Fruit fly (Drosophila melanogaster) whole organism, embryonic: ENCODE results near the gene Mms19.
A peak's percentile ranks its signal among the peaks of the same experiment; 100 is the strongest.

Source experiments
- Abd-B ChIP-seq: fragments of 200-800 bp; sonication (Bioruptor generic); optimal IDR thresholded peaks from 2 replicates; lab custom pipeline; 2018; ENCODE audit warnings: missing biosample characterization, mild to moderate bottlenecking, missing genetic modification characterization, moderate library complexity
- BEAF-32 ChIP-seq: fragments of 200-800 bp; sonication (Bioruptor generic); optimal IDR thresholded peaks from 3 replicates; lab custom pipeline; 2017; ENCODE audit warnings: missing biosample characterization, missing genetic modification characterization, mild to moderate bottlenecking, moderate library complexity, missing genetic modification reagents
- CG10654 ChIP-seq: fragments of 200-800 bp; sonication (Bioruptor generic); optimal IDR thresholded peaks from 2 replicates; lab custom pipeline; 2016; ENCODE audit warnings: missing biosample characterization, missing genetic modification characterization
- CG11504 ChIP-seq: fragments of 200-800 bp; sonication (Bioruptor generic); optimal IDR thresholded peaks from 3 replicates; lab custom pipeline; 2019; ENCODE audit warnings: missing biosample characterization, mild to moderate bottlenecking, missing genetic modification characterization, moderate library complexity
- CG12155 ChIP-seq: fragments of 200-800 bp; sonication (Bioruptor generic); optimal IDR thresholded peaks from 3 replicates; lab custom pipeline; 2016; ENCODE audit warnings: missing biosample characterization, missing genetic modification characterization
- CG12769 ChIP-seq: fragments of 200-800 bp; sonication (Bioruptor generic); optimal IDR thresholded peaks from 2 replicates; lab custom pipeline; 2019; ENCODE audit warnings: missing biosample characterization, mild to moderate bottlenecking, missing genetic modification characterization, moderate library complexity
- CG12942 ChIP-seq: fragments of 200-800 bp; sonication (Bioruptor generic); optimal IDR thresholded peaks from 3 replicates; lab custom pipeline; 2016; ENCODE audit warnings: missing biosample characterization, missing genetic modification characterization
- CG14667 ChIP-seq: fragments of 200-800 bp; sonication (Bioruptor generic); IDR thresholded peaks from 2 replicates; pipeline ENCODE4 v1.3.6; 2022; ENCODE audit warnings: missing biosample characterization, missing genetic modification characterization
- CG15073 ChIP-seq: fragments of 200-800 bp; sonication (Bioruptor generic); optimal IDR thresholded peaks from 2 replicates; lab custom pipeline; 2016; ENCODE audit warnings: missing biosample characterization, missing genetic modification characterization
- CG17359 ChIP-seq: fragments of 200-800 bp; sonication (Bioruptor generic); optimal IDR thresholded peaks from 3 replicates; lab custom pipeline; 2018; ENCODE audit warnings: missing biosample characterization, mild to moderate bottlenecking, missing genetic modification characterization, moderate library complexity
- CG17361 ChIP-seq: fragments of 200-800 bp; sonication (Bioruptor generic); IDR thresholded peaks from 3 replicates; pipeline ENCODE4 v1.3.6; 2022; ENCODE audit warnings: missing biosample characterization, missing genetic modification characterization
- CG1832 ChIP-seq: fragments of 200-800 bp; sonication (Bioruptor generic); optimal IDR thresholded peaks from 2 replicates; lab custom pipeline; 2017; ENCODE audit warnings: missing biosample characterization, mild to moderate bottlenecking, missing genetic modification characterization, inconsistent platforms
- CG32767 ChIP-seq: fragments of 200-800 bp; sonication (Bioruptor generic); IDR thresholded peaks from 2 replicates; pipeline ENCODE4 v1.3.6; 2022; ENCODE audit warnings: missing biosample characterization, missing genetic modification characterization
- CG34224 ChIP-seq: fragments of 200-800 bp; sonication (Bioruptor generic); IDR thresholded peaks from 3 replicates; pipeline ENCODE4 v1.3.6; 2022; ENCODE audit warnings: missing biosample characterization, missing genetic modification characterization; ENCODE audit not compliant: partially characterized antibody
- CG34422 ChIP-seq: fragments of 200-800 bp; sonication (Bioruptor generic); IDR thresholded peaks from 3 replicates; pipeline ENCODE4 v1.3.6; 2022; ENCODE audit warnings: missing biosample characterization, missing genetic modification characterization
- CG4424 ChIP-seq: fragments of 200-800 bp; sonication (Bioruptor generic); optimal IDR thresholded peaks from 3 replicates; lab custom pipeline; 2016; ENCODE audit warnings: missing biosample characterization, missing genetic modification characterization
- CG7271 ChIP-seq: fragments of 200-800 bp; sonication (Bioruptor generic); optimal IDR thresholded peaks from 2 replicates; lab custom pipeline; 2018; ENCODE audit warnings: missing biosample characterization, mild to moderate bottlenecking, missing genetic modification characterization, moderate library complexity
- CG9797 ChIP-seq: fragments of 200-800 bp; sonication (Bioruptor generic); optimal IDR thresholded peaks from 3 replicates; lab custom pipeline; 2018; ENCODE audit warnings: missing biosample characterization, mild to moderate bottlenecking, missing genetic modification characterization
- CTCF ChIP-seq: fragments of 200-800 bp; sonication (Bioruptor generic); optimal IDR thresholded peaks from 2 replicates; lab custom pipeline; 2017; ENCODE audit warnings: missing biosample characterization, mild to moderate bottlenecking, missing genetic modification characterization, moderate library complexity
- Dek ChIP-seq: fragments of 200-800 bp; sonication (Bioruptor generic); optimal IDR thresholded peaks from 3 replicates; lab custom pipeline; 2019; ENCODE audit warnings: missing biosample characterization, mild to moderate bottlenecking, missing genetic modification characterization, moderate library complexity
- Dll ChIP-seq: fragments of 200-800 bp; sonication (Bioruptor generic); IDR thresholded peaks from 4 replicates; pipeline ENCODE4 v1.3.6; 2022; ENCODE audit warnings: missing biosample characterization, missing genetic modification characterization; ENCODE audit not compliant: partially characterized antibody
- Ets65A ChIP-seq: fragments of 200-800 bp; sonication (Bioruptor generic); peaks from one replicate; lab custom pipeline; 2016; ENCODE audit warnings: missing biosample characterization, missing genetic modification characterization
- HmgD ChIP-seq: fragments of 200-800 bp; sonication (Bioruptor generic); optimal IDR thresholded peaks from 3 replicates; lab custom pipeline; 2016; ENCODE audit warnings: missing biosample characterization, missing genetic modification characterization
- Hr39 ChIP-seq: fragments of >200 bp; optimal IDR thresholded peaks from 2 replicates; lab custom pipeline; 2017
- Kr ChIP-seq: fragments of 200-800 bp; sonication (Bioruptor generic); optimal IDR thresholded peaks from 2 replicates; lab custom pipeline; 2017; ENCODE audit warnings: missing biosample characterization, mild to moderate bottlenecking, missing genetic modification characterization
- MESR4 ChIP-seq: fragments of 200-800 bp; sonication (Bioruptor generic); optimal IDR thresholded peaks from 2 replicates; lab custom pipeline; 2018; ENCODE audit warnings: missing biosample characterization, mild to moderate bottlenecking, missing genetic modification characterization, moderate library complexity
- NC2α ChIP-seq: fragments of 200-800 bp; sonication (Bioruptor generic); optimal IDR thresholded peaks from 2 replicates; lab custom pipeline; 2016; ENCODE audit warnings: missing biosample characterization, missing genetic modification characterization
- Opbp ChIP-seq: fragments of 200-800 bp; sonication (Bioruptor generic); IDR thresholded peaks from 3 replicates; pipeline ENCODE4 v1.3.6; 2022; ENCODE audit warnings: missing biosample characterization, missing genetic modification characterization; ENCODE audit not compliant: partially characterized antibody
- Sry-β ChIP-seq: fragments of 200-800 bp; sonication (Bioruptor generic); optimal IDR thresholded peaks from 2 replicates; lab custom pipeline; 2018; ENCODE audit warnings: missing biosample characterization, mild to moderate bottlenecking, missing genetic modification characterization, moderate library complexity
- Sry-δ ChIP-seq: fragments of 200-800 bp; sonication (Bioruptor generic); optimal IDR thresholded peaks from 2 replicates; lab custom pipeline; 2016; ENCODE audit warnings: missing biosample characterization, missing genetic modification characterization
- Trl ChIP-seq, 3 experiments: fragments of >200 bp in 2 of 3; fragments of 200-800 bp in 1 of 3; sonication (Bioruptor generic) in 1 of 3; optimal IDR thresholded peaks; 2 replicates in 1 of 3; 3 replicates in 2 of 3; lab custom pipeline; 2016 to 2017; ENCODE audit warnings: missing biosample characterization in 1 of 3, missing genetic modification characterization in 1 of 3
- amos ChIP-seq: fragments of 200-800 bp; sonication (Bioruptor generic); IDR thresholded peaks from 2 replicates; pipeline ENCODE4 v1.3.6; 2022; ENCODE audit warnings: missing biosample characterization, missing genetic modification characterization; ENCODE audit not compliant: partially characterized antibody
- bbx ChIP-seq: fragments of 200-800 bp; sonication (Bioruptor generic); IDR thresholded peaks from 2 replicates; pipeline ENCODE4 v1.3.6; 2022; ENCODE audit warnings: missing biosample characterization, missing genetic modification characterization; ENCODE audit not compliant: partially characterized antibody
- chm ChIP-seq: fragments of 200-800 bp; sonication (Bioruptor generic); IDR thresholded peaks from 2 replicates; pipeline ENCODE4 v1.3.6; 2022; ENCODE audit warnings: missing biosample characterization, missing genetic modification characterization
- dm ChIP-seq: fragments of 200-800 bp; sonication (Bioruptor generic); optimal IDR thresholded peaks from 3 replicates; lab custom pipeline; 2016; ENCODE audit warnings: missing biosample characterization, missing genetic modification characterization
- grn ChIP-seq: fragments of 200-800 bp; sonication (Bioruptor generic); optimal IDR thresholded peaks from 3 replicates; lab custom pipeline; 2017; ENCODE audit warnings: missing biosample characterization, missing genetic modification characterization
- insv ChIP-seq, 2 experiments: fragments of 200-800 bp; sonication (Bioruptor generic); optimal IDR thresholded peaks; 3 replicates each; lab custom pipeline; 2016 to 2018; ENCODE audit warnings: missing biosample characterization in 2 of 2, missing genetic modification characterization in 2 of 2
- ken ChIP-seq: fragments of 200-800 bp; sonication (Bioruptor generic); IDR thresholded peaks from 3 replicates; pipeline ENCODE4 v1.3.6; 2022; ENCODE audit warnings: missing biosample characterization, missing genetic modification characterization
- kni ChIP-seq: fragments of 200-800 bp; sonication (Bioruptor generic); optimal IDR thresholded peaks from 3 replicates; lab custom pipeline; 2017; ENCODE audit warnings: mild to moderate bottlenecking, missing biosample characterization, missing genetic modification reagents, missing genetic modification characterization
- nerfin-1 ChIP-seq: fragments of 200-800 bp; sonication (Bioruptor generic); optimal IDR thresholded peaks from 3 replicates; lab custom pipeline; 2019; ENCODE audit warnings: missing biosample characterization, mild to moderate bottlenecking, missing genetic modification characterization, moderate library complexity
- onecut ChIP-seq: fragments of 200-800 bp; sonication (Bioruptor generic); IDR thresholded peaks from 2 replicates; pipeline ENCODE4 v1.3.6; 2022; ENCODE audit warnings: missing biosample characterization, missing genetic modification characterization
- pros ChIP-seq: fragments of 200-800 bp; sonication (Bioruptor generic); optimal IDR thresholded peaks from 3 replicates; lab custom pipeline; 2019; ENCODE audit warnings: missing biosample characterization, mild to moderate bottlenecking, missing genetic modification characterization, moderate library complexity
- pzg ChIP-seq: fragments of 200-800 bp; sonication (Bioruptor generic); optimal IDR thresholded peaks from 3 replicates; lab custom pipeline; 2018; ENCODE audit warnings: missing biosample characterization, mild to moderate bottlenecking, missing genetic modification characterization, moderate library complexity
- sd ChIP-seq: fragments of 200-800 bp; sonication (Bioruptor generic); optimal IDR thresholded peaks from 3 replicates; lab custom pipeline; 2018; ENCODE audit warnings: missing biosample characterization, mild to moderate bottlenecking, missing genetic modification characterization, moderate library complexity
- sna ChIP-seq: fragments of 200-800 bp; sonication (Bioruptor generic); IDR thresholded peaks from 2 replicates; pipeline ENCODE4 v1.3.6; 2022; ENCODE audit warnings: missing biosample characterization, missing genetic modification characterization; ENCODE audit not compliant: partially characterized antibody
- stc ChIP-seq: fragments of 200-800 bp; sonication (Bioruptor generic); IDR thresholded peaks from 2 replicates; pipeline ENCODE4 v1.3.6; 2022; ENCODE audit warnings: missing biosample characterization, missing genetic modification characterization
- unc-4 ChIP-seq: fragments of 200-800 bp; sonication (Bioruptor generic); IDR thresholded peaks from 2 replicates; pipeline ENCODE4 v1.3.6; 2022; ENCODE audit warnings: missing biosample characterization, missing genetic modification characterization; ENCODE audit not compliant: partially characterized antibody
- unpg ChIP-seq: fragments of 200-800 bp; sonication (Bioruptor generic); optimal IDR thresholded peaks from 3 replicates; lab custom pipeline; 2018; ENCODE audit warnings: missing biosample characterization, mild to moderate bottlenecking, missing genetic modification characterization, moderate library complexity
- zen2 ChIP-seq: fragments of 200-800 bp; sonication (Bioruptor generic); IDR thresholded peaks from 3 replicates; pipeline ENCODE4 v1.3.6; 2022; ENCODE audit warnings: missing biosample characterization, missing genetic modification characterization; ENCODE audit not compliant: partially characterized antibody

Gene Mms19

dm6 chr3R:5216308-5216765 lies 16.0 kb upstream of the Mms19 start:
- TF ChIP-seq Dll (GFP tag; lab: Robert Waterston, UW) (0 out of 4 replicates have a peak, but pooled peaks have one; percentile 16), CG1832 (GFP tag; lab: Kevin White, UChicago) (peak; percentile 71), nerfin-1 (tag; lab: Kevin White, UChicago) (peak; percentile 76), Hr39 (lab: Kevin White, UChicago) (peak; percentile 3), CG12769 (tag; lab: Kevin White, UChicago) (peak; percentile 6), CG15073 (no peak), grn (GFP tag; lab: Kevin White, UChicago) (peak; percentile 55), CG7271 (tag; lab: Kevin White, UChicago) (no peak), sd (peak; percentile 99), unc-4 (peak; percentile 41; the same call in 1 of the 2 replicates), sna (GFP tag; lab: Robert Waterston, UW) (0 out of 2 replicates have a peak, but pooled peaks have one; percentile 39), CTCF (GFP tag; lab: Kevin White, UChicago) (peak; percentile 89), pros (GFP tag; lab: Kevin White, UChicago) (peak; percentile 79), CG4424 (GFP tag; lab: Kevin White, UChicago) (peak; percentile 89), Sry-β (GFP tag; lab: Kevin White, UChicago) (peak; percentile 16), kni (GFP tag; lab: Kevin White, UChicago) (peak; percentile 11), Opbp (GFP tag; lab: Robert Waterston, UW) (0 out of 3 replicates have a peak, but pooled peaks have one; percentile 30), CG12942 (no peak), CG17359 (no peak), zen2 (GFP tag; lab: Robert Waterston, UW) (peak; percentile 58), chm (GFP tag; lab: Robert Waterston, UW) (peak; percentile 25; the same call in 1 of the 2 replicates), Trl (optimal IDR thresholded peaks at IDR 0.05; lab: Kevin White, UChicago) (peak; percentile 81 to 91), Trl (GFP tag; optimal IDR thresholded peaks at IDR 0.05; lab: Kevin White, UChicago) (no peak), BEAF-32 (GFP tag; lab: Kevin White, UChicago) (peak; percentile 29), CG32767 (GFP tag; lab: Robert Waterston, UW) (no peak), NC2α (GFP tag; lab: Kevin White, UChicago) (no peak), Kr (GFP tag; lab: Kevin White, UChicago) (peak; percentile 16), CG34224 (GFP tag; lab: Robert Waterston, UW) (peak; percentile 40; the same call in 1 of the 3 replicates)
- TF ChIP-seq, all 482 proteins: peak for 21

- TF ChIP-seq CG17361 (GFP tag; lab: Robert Waterston, UW) (0 out of 3 replicates have a peak, but pooled peaks have one; percentile 17), CG12155 (GFP tag; lab: Kevin White, UChicago) (no peak), CG10654 (GFP tag; lab: Kevin White, UChicago) (no peak), onecut (peak; percentile 23; the same call in 1 of the 2 replicates), CG9797 (peak; percentile 99), CG34422 (peak; percentile 50; the same call in 1 of the 3 replicates), ken (GFP tag; lab: Robert Waterston, UW) (no peak), amos (peak; percentile 59), stc (GFP tag; lab: Robert Waterston, UW) (peak; percentile 11; the same call in 1 of the 2 replicates), unpg (GFP tag; lab: Kevin White, UChicago) (no peak), Opbp (GFP tag; lab: Robert Waterston, UW) (peak; percentile 46; the same call in 1 of the 3 replicates), Dek (tag; lab: Kevin White, UChicago) (peak; percentile 36), Abd-B (GFP tag; lab: Kevin White, UChicago) (no peak), pzg (GFP tag; lab: Kevin White, UChicago) (peak; percentile 95), Ets65A (GFP tag; lab: Kevin White, UChicago) (peak; percentile 91), Sry-δ (GFP tag; lab: Kevin White, UChicago) (peak; percentile 52), bbx (GFP tag; lab: Robert Waterston, UW) (peak; percentile 28; the same call in 1 of the 2 replicates), dm (GFP tag; lab: Kevin White, UChicago) (peak; percentile 6), CG11504 (no peak), MESR4 (GFP tag; lab: Kevin White, UChicago) (peak; percentile 65), HmgD (peak; percentile 45), insv (GFP tag; optimal IDR thresholded peaks at IDR 0.05; lab: Kevin White, UChicago) (peak in 1 of 2 experiments; percentile 8), CG14667 (no peak)
These were observed 15.0 kb upstream of the Mms19 start, which contains the start of gene cno for dm6 chr3R:5217278-5217714. Gene cno, minus strand, starts transcription at chr3R:5217456.
